Fruit fly (Drosophila melanogaster) whole organism, embryonic: ENCODE measurements around the gene Tnpo-SR.
A peak's percentile ranks its signal among the peaks of the same experiment; 100 is the strongest.

ENCODE experiments used
- Abd-B ChIP-seq: fragments of 200-800 bp; sonication (Bioruptor generic); optimal IDR thresholded peaks from 2 replicates; lab custom pipeline; 2018; ENCODE audit warnings: missing biosample characterization, mild to moderate bottlenecking, missing genetic modification characterization, moderate library complexity
- CG12236 ChIP-seq: fragments of 200-800 bp; sonication (Bioruptor generic); optimal IDR thresholded peaks from 2 replicates; lab custom pipeline; 2016; ENCODE audit warnings: missing biosample characterization, missing genetic modification characterization
- CG12299 ChIP-seq: fragments of 200-800 bp; sonication (Bioruptor generic); optimal IDR thresholded peaks from 2 replicates; lab custom pipeline; 2018; ENCODE audit warnings: missing biosample characterization, mild to moderate bottlenecking, missing genetic modification characterization
- CG1233 ChIP-seq: fragments of 200-800 bp; sonication (Bioruptor generic); optimal IDR thresholded peaks from 4 replicates; lab custom pipeline; 2018; ENCODE audit warnings: missing biosample characterization, mild to moderate bottlenecking, missing genetic modification characterization
- CG12942 ChIP-seq: fragments of 200-800 bp; sonication (Bioruptor generic); optimal IDR thresholded peaks from 3 replicates; lab custom pipeline; 2016; ENCODE audit warnings: missing biosample characterization, missing genetic modification characterization
- CG13894 ChIP-seq: fragments of 200-800 bp; sonication (Bioruptor generic); optimal IDR thresholded peaks from 3 replicates; lab custom pipeline; 2018; ENCODE audit warnings: missing biosample characterization, mild to moderate bottlenecking, missing genetic modification characterization, moderate library complexity
- CG15073 ChIP-seq: fragments of 200-800 bp; sonication (Bioruptor generic); optimal IDR thresholded peaks from 2 replicates; lab custom pipeline; 2016; ENCODE audit warnings: missing biosample characterization, missing genetic modification characterization
- CG1602 ChIP-seq: fragments of 200-800 bp; sonication (Bioruptor generic); optimal IDR thresholded peaks from 3 replicates; lab custom pipeline; 2016; ENCODE audit warnings: missing biosample characterization, missing genetic modification characterization
- CG17385 ChIP-seq: fragments of 200-800 bp; sonication (Bioruptor generic); optimal IDR thresholded peaks from 3 replicates; lab custom pipeline; 2018; ENCODE audit warnings: missing biosample characterization, mild to moderate bottlenecking, missing genetic modification characterization
- CG31388 ChIP-seq: fragments of 200-800 bp; sonication (Bioruptor generic); optimal IDR thresholded peaks from 2 replicates; lab custom pipeline; 2016; ENCODE audit warnings: missing biosample characterization, missing genetic modification characterization
- CG4730 ChIP-seq: fragments of 200-800 bp; sonication (Bioruptor generic); IDR thresholded peaks from 2 replicates; pipeline ENCODE4 v1.3.6; 2022; ENCODE audit warnings: missing biosample characterization, missing genetic modification characterization
- CG5245 ChIP-seq: fragments of 200-800 bp; sonication (Bioruptor generic); optimal IDR thresholded peaks from 3 replicates; lab custom pipeline; 2016; ENCODE audit warnings: missing biosample characterization, missing genetic modification characterization
- CG7357 ChIP-seq: fragments of 200-800 bp; sonication (Bioruptor generic); IDR thresholded peaks from 3 replicates; pipeline ENCODE4 v1.3.6; 2022; ENCODE audit warnings: missing biosample characterization, missing genetic modification characterization
- CG7963 ChIP-seq: fragments of 200-800 bp; sonication (Bioruptor generic); IDR thresholded peaks from 3 replicates; pipeline ENCODE4 v1.3.6; 2022; ENCODE audit warnings: missing biosample characterization, missing genetic modification characterization; ENCODE audit not compliant: partially characterized antibody
- CG8359 ChIP-seq: fragments of 200-800 bp; sonication (Bioruptor generic); optimal IDR thresholded peaks from 2 replicates; lab custom pipeline; 2017; ENCODE audit warnings: missing biosample characterization, mild to moderate bottlenecking, missing genetic modification characterization, borderline replicate concordance
- CG8924 ChIP-seq: fragments of 200-800 bp; optimal IDR thresholded peaks from 3 replicates; lab custom pipeline; 2019; ENCODE audit warnings: missing biosample characterization, mild to moderate bottlenecking, missing genetic modification characterization, moderate library complexity
- CG9817 ChIP-seq: fragments of 200-800 bp; sonication (Bioruptor generic); optimal IDR thresholded peaks from 2 replicates; lab custom pipeline; 2018; ENCODE audit warnings: missing biosample characterization, mild to moderate bottlenecking, missing genetic modification characterization, moderate library complexity
- CG9876 ChIP-seq: fragments of 200-800 bp; sonication (Bioruptor generic); optimal IDR thresholded peaks from 2 replicates; lab custom pipeline; 2016; ENCODE audit warnings: missing biosample characterization, missing genetic modification characterization
- CG9932 ChIP-seq: fragments of 200-800 bp; sonication (Bioruptor generic); IDR thresholded peaks from 2 replicates; pipeline ENCODE4 v1.3.6; 2022; ENCODE audit warnings: missing biosample characterization, missing genetic modification characterization
- CTCF ChIP-seq: fragments of 200-800 bp; sonication (Bioruptor generic); optimal IDR thresholded peaks from 2 replicates; lab custom pipeline; 2017; ENCODE audit warnings: missing biosample characterization, mild to moderate bottlenecking, missing genetic modification characterization, moderate library complexity
- CoRest ChIP-seq: fragments of 200-800 bp; sonication (Bioruptor generic); optimal IDR thresholded peaks from 3 replicates; lab custom pipeline; 2018; ENCODE audit warnings: missing biosample characterization, mild to moderate bottlenecking, missing genetic modification characterization, moderate library complexity
- CrebB ChIP-seq: fragments of 200-800 bp; sonication (Bioruptor generic); optimal IDR thresholded peaks from 3 replicates; lab custom pipeline; 2018; ENCODE audit warnings: missing biosample characterization, mild to moderate bottlenecking, missing genetic modification characterization
- D19A ChIP-seq: fragments of 200-800 bp; optimal IDR thresholded peaks from 3 replicates; lab custom pipeline; 2019; ENCODE audit warnings: missing biosample characterization, mild to moderate bottlenecking, missing genetic modification characterization, moderate library complexity
- Doc3 ChIP-seq: fragments of 200-800 bp; sonication (Bioruptor generic); IDR thresholded peaks from 3 replicates; pipeline ENCODE4 v1.3.6; 2022; ENCODE audit warnings: missing biosample characterization, missing genetic modification characterization; ENCODE audit not compliant: partially characterized antibody
- Fer1 ChIP-seq: fragments of 200-800 bp; sonication (Bioruptor generic); optimal IDR thresholded peaks from 2 replicates; lab custom pipeline; 2017; ENCODE audit warnings: missing biosample characterization, mild to moderate bottlenecking, missing genetic modification characterization
- HmgZ ChIP-seq: fragments of 200-800 bp; sonication (Bioruptor generic); optimal IDR thresholded peaks from 2 replicates; lab custom pipeline; 2018; ENCODE audit warnings: missing biosample characterization, mild to moderate bottlenecking, missing genetic modification characterization
- Hr39 ChIP-seq: fragments of >200 bp; optimal IDR thresholded peaks from 2 replicates; lab custom pipeline; 2017
- Lim3 ChIP-seq: fragments of 200-800 bp; sonication (Bioruptor generic); IDR thresholded peaks from 2 replicates; pipeline ENCODE4 v1.3.6; 2022; ENCODE audit warnings: missing biosample characterization, missing genetic modification characterization
- MESR4 ChIP-seq: fragments of 200-800 bp; sonication (Bioruptor generic); optimal IDR thresholded peaks from 2 replicates; lab custom pipeline; 2018; ENCODE audit warnings: missing biosample characterization, mild to moderate bottlenecking, missing genetic modification characterization, moderate library complexity
- Opbp ChIP-seq: fragments of 200-800 bp; sonication (Bioruptor generic); IDR thresholded peaks from 3 replicates; pipeline ENCODE4 v1.3.6; 2022; ENCODE audit warnings: missing biosample characterization, missing genetic modification characterization; ENCODE audit not compliant: partially characterized antibody
- bcd ChIP-seq: fragments of 200-800 bp; sonication (Bioruptor generic); optimal IDR thresholded peaks from 2 replicates; lab custom pipeline; 2017; ENCODE audit warnings: missing biosample characterization, mild to moderate bottlenecking, missing genetic modification characterization
- bowl ChIP-seq: fragments of 200-800 bp; sonication (Bioruptor generic); IDR thresholded peaks from 2 replicates; pipeline ENCODE4 v1.3.6; 2022; ENCODE audit warnings: missing biosample characterization, missing genetic modification characterization
- croc ChIP-seq: fragments of 200-800 bp; sonication (Bioruptor generic); conservative IDR thresholded peaks from 3 replicates; pipeline ENCODE4 v1.3.6; 2022; ENCODE audit warnings: missing biosample characterization, missing genetic modification characterization
- crp ChIP-seq, 2 experiments: fragments of 200-800 bp; sonication (Bioruptor generic); optimal IDR thresholded peaks; 2 replicates in 1 of 2; 3 replicates in 1 of 2; lab custom pipeline; 2017; ENCODE audit warnings: missing biosample characterization in 2 of 2, missing genetic modification characterization in 2 of 2, mild to moderate bottlenecking in 1 of 2, moderate library complexity in 1 of 2
- cwo ChIP-seq: fragments of 200-800 bp; sonication (Bioruptor generic); optimal IDR thresholded peaks from 3 replicates; lab custom pipeline; 2017; ENCODE audit warnings: missing biosample characterization, missing genetic modification characterization, mild to moderate bottlenecking, moderate library complexity, missing genetic modification reagents
- dmrt11E ChIP-seq: fragments of 200-800 bp; sonication (Bioruptor generic); optimal IDR thresholded peaks from 3 replicates; lab custom pipeline; 2018; ENCODE audit warnings: missing biosample characterization, mild to moderate bottlenecking, missing genetic modification characterization, moderate library complexity
- eyg ChIP-seq: fragments of 200-800 bp; sonication (Bioruptor generic); optimal IDR thresholded peaks from 3 replicates; lab custom pipeline; 2016; ENCODE audit warnings: missing biosample characterization, missing genetic modification characterization
- fu2 ChIP-seq: fragments of 200-800 bp; sonication (Bioruptor generic); optimal IDR thresholded peaks from 2 replicates; lab custom pipeline; 2016; ENCODE audit warnings: missing biosample characterization, missing genetic modification characterization
- jumu ChIP-seq: fragments of 200-800 bp; sonication (Bioruptor generic); optimal IDR thresholded peaks from 3 replicates; lab custom pipeline; 2016; ENCODE audit warnings: missing biosample characterization, missing genetic modification characterization
- kay ChIP-seq: fragments of 200-800 bp; sonication (Bioruptor generic); optimal IDR thresholded peaks from 2 replicates; lab custom pipeline; 2016; ENCODE audit warnings: missing biosample characterization, missing genetic modification characterization
- nerfin-1 ChIP-seq: fragments of 200-800 bp; sonication (Bioruptor generic); optimal IDR thresholded peaks from 3 replicates; lab custom pipeline; 2019; ENCODE audit warnings: missing biosample characterization, mild to moderate bottlenecking, missing genetic modification characterization, moderate library complexity
- salm ChIP-seq: fragments of 200-800 bp; sonication (Bioruptor generic); optimal IDR thresholded peaks from 2 replicates; lab custom pipeline; 2018; ENCODE audit warnings: missing biosample characterization, mild to moderate bottlenecking, missing genetic modification characterization
- shn ChIP-seq: fragments of 200-800 bp; sonication (Bioruptor generic); optimal IDR thresholded peaks from 3 replicates; lab custom pipeline; 2016; ENCODE audit warnings: missing biosample characterization, missing genetic modification characterization
- sna ChIP-seq: fragments of 200-800 bp; sonication (Bioruptor generic); IDR thresholded peaks from 2 replicates; pipeline ENCODE4 v1.3.6; 2022; ENCODE audit warnings: missing biosample characterization, missing genetic modification characterization; ENCODE audit not compliant: partially characterized antibody
- tin ChIP-seq: fragments of 200-800 bp; sonication (Bioruptor generic); optimal IDR thresholded peaks from 3 replicates; lab custom pipeline; 2016; ENCODE audit warnings: missing biosample characterization, missing genetic modification characterization
- tx ChIP-seq: fragments of 200-800 bp; sonication (Bioruptor generic); optimal IDR thresholded peaks from 2 replicates; lab custom pipeline; 2016; ENCODE audit warnings: missing biosample characterization, missing genetic modification characterization
- vnd ChIP-seq: fragments of 200-800 bp; sonication (Bioruptor generic); IDR thresholded peaks from 3 replicates; pipeline ENCODE4 v1.3.6; 2022; ENCODE audit warnings: missing biosample characterization, missing genetic modification characterization; ENCODE audit not compliant: partially characterized antibody
- wdn ChIP-seq: fragments of 200-800 bp; sonication (Bioruptor generic); IDR thresholded peaks from 2 replicates; pipeline ENCODE4 v1.3.6; 2022; ENCODE audit warnings: missing biosample characterization, missing genetic modification characterization
- zen2 ChIP-seq: fragments of 200-800 bp; sonication (Bioruptor generic); IDR thresholded peaks from 3 replicates; pipeline ENCODE4 v1.3.6; 2022; ENCODE audit warnings: missing biosample characterization, missing genetic modification characterization; ENCODE audit not compliant: partially characterized antibody
- zf30C ChIP-seq: fragments of 200-800 bp; sonication (Bioruptor generic); optimal IDR thresholded peaks from 3 replicates; lab custom pipeline; 2018; ENCODE audit warnings: missing biosample characterization, mild to moderate bottlenecking, missing genetic modification characterization

Gene Tnpo-SR

DNA sequence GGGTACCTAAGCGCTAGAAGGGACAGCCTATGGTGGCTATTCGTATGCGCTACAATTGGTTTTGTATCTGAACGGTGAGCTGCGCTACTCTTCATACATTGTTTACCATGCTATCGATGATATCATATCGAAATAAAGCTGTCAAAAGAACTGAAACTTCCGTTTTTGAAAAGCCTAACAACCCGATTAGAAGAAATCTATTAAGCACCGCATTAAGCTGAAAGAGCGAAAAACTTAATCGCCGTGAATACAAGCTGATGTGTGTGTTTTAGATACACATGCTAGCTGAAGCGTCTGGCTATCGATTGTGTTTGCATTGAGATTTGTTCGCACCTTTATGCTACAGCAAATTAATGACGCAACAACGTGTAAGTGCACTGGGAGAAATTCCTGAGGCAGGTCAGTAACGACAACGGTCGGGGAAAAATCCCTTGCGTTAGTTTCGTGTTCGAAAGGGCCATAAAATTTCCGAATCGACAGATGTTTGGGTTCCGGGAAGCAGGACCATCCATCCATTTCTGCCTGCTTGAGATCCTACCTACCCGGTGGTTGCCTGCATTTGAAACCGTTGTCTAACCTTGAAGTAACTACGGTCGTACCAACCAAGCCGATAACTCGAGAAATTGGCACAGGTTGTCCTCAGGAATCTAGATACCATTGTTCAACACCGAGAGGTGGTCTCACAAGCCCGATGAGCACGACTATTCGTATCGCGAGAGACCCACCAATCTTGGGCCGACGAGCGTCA is 9.2 kb upstream of the Tnpo-SR start (continued):
- TF ChIP-seq wdn (GFP tag; lab: Robert Waterston, UW) (no peak), CG8359 (GFP tag; lab: Kevin White, UChicago) (peak; percentile 41), Abd-B (peak; percentile 83), CG13894 (tag; lab: Kevin White, UChicago) (peak; percentile 93), HmgZ (tag; lab: Kevin White, UChicago) (peak; percentile 85), CG4730 (GFP tag; lab: Robert Waterston, UW) (no peak), jumu (GFP tag; lab: Kevin White, UChicago) (peak; percentile 76), CoRest (tag; lab: Kevin White, UChicago) (peak; percentile 82), sna (GFP tag; lab: Robert Waterston, UW) (no peak), crp (GFP tag; optimal IDR thresholded peaks at IDR 0.05; lab: Kevin White, UChicago) (peak in 1 of 2 experiments; percentile 16), MESR4 (GFP tag; lab: Kevin White, UChicago) (peak; percentile 12), CTCF (GFP tag; lab: Kevin White, UChicago) (no peak), CG12299 (tag; lab: Kevin White, UChicago) (no peak), CG7963 (GFP tag; lab: Robert Waterston, UW) (no peak), CG8924 (tag; lab: Kevin White, UChicago) (peak; percentile 85), Hr39 (no peak), croc (GFP tag; lab: Robert Waterston, UW) (peak; percentile 42; the same call in 2 of the 3 replicates), CG5245 (GFP tag; lab: Kevin White, UChicago) (peak; percentile 63), fu2 (GFP tag; lab: Kevin White, UChicago) (peak; percentile 69), dmrt11E (tag; lab: Kevin White, UChicago) (peak; percentile 57), CG9876 (GFP tag; lab: Kevin White, UChicago) (peak; percentile 72), CG12236 (GFP tag; lab: Kevin White, UChicago) (peak; percentile 60), D19A (peak; percentile 93), CG9817 (tag; lab: Kevin White, UChicago) (peak; percentile 34), CG1233 (GFP tag; lab: Kevin White, UChicago) (peak; percentile 81), bcd (peak; percentile 85), Fer1 (peak; percentile 86), CG17385 (peak; percentile 69), eyg (no peak), nerfin-1 (tag; lab: Kevin White, UChicago) (peak; percentile 46), CG15073 (no peak), tx (GFP tag; lab: Kevin White, UChicago) (peak; percentile 61), CrebB (tag; lab: Kevin White, UChicago) (peak; percentile 77), Doc3 (GFP tag; lab: Robert Waterston, UW) (no peak), kay (GFP tag; lab: Kevin White, UChicago) (peak; percentile 79), CG9932 (no peak), shn (GFP tag; lab: Kevin White, UChicago) (peak; percentile 72), Lim3 (GFP tag; lab: Robert Waterston, UW) (no peak), CG12942 (GFP tag; lab: Kevin White, UChicago) (peak; percentile 48), zen2 (GFP tag; lab: Robert Waterston, UW) (no peak), CG31388 (no peak), salm (peak; percentile 47), bowl (GFP tag; lab: Robert Waterston, UW) (no peak), Opbp (no peak), CG1602 (GFP tag; lab: Kevin White, UChicago) (peak; percentile 64), cwo (GFP tag; lab: Kevin White, UChicago) (peak; percentile 88), tin (GFP tag; lab: Kevin White, UChicago) (peak; percentile 58), CG7357 (GFP tag; lab: Robert Waterston, UW) (peak; percentile 74), zf30C (GFP tag; lab: Kevin White, UChicago) (peak; percentile 96), vnd (GFP tag; lab: Robert Waterston, UW) (no peak)
